Fruit fly (Drosophila melanogaster) whole organism, pupa: ENCODE results near the gene CG13059.

Experiments
- CG15710 ChIP-seq: fragments of 200-800 bp; sonication (Bioruptor generic); optimal IDR thresholded peaks from 2 replicates; lab custom pipeline; 2018; ENCODE audit warnings: missing biosample characterization, mild to moderate bottlenecking, missing genetic modification characterization, moderate library complexity
- CG34367 ChIP-seq: fragments of 200-800 bp; sonication (Bioruptor generic); optimal IDR thresholded peaks from 2 replicates; lab custom pipeline; 2018; ENCODE audit warnings: missing biosample characterization, mild to moderate bottlenecking, missing genetic modification characterization
- CG8301 ChIP-seq: fragments of 200-800 bp; sonication (Bioruptor generic); optimal IDR thresholded peaks from 2 replicates; lab custom pipeline; 2018; ENCODE audit warnings: missing biosample characterization, mild to moderate bottlenecking, missing genetic modification characterization
- Ets98B ChIP-seq: fragments of 200-800 bp; sonication (Bioruptor generic); IDR thresholded peaks from 2 replicates; pipeline ENCODE4 v1.3.6; 2022; ENCODE audit warnings: missing biosample characterization, missing genetic modification characterization
- Snoo ChIP-seq: fragments of 200-800 bp; sonication (Bioruptor generic); optimal IDR thresholded peaks from 3 replicates; lab custom pipeline; 2017; ENCODE audit warnings: missing biosample characterization, mild to moderate bottlenecking, missing genetic modification characterization, inconsistent platforms
- fd96Ca ChIP-seq: fragments of 200-800 bp; sonication (Bioruptor generic); IDR thresholded peaks from 3 replicates; pipeline ENCODE4 v1.3.6; 2022; ENCODE audit warnings: missing biosample characterization, missing genetic modification characterization

- no peak for TF ChIP-seq Snoo (tag; lab: Kevin White, UChicago)
- no peak for TF ChIP-seq CG8301
- TF ChIP-seq CG34367 (tag; lab: Kevin White, UChicago), result no peak
- no peak for TF ChIP-seq Ets98B (GFP tag; lab: Robert Waterston, UW)
- TF ChIP-seq CG15710, result no peak
- no peak for TF ChIP-seq fd96Ca (GFP tag; lab: Robert Waterston, UW)
Measured at dm6 chr3L:16288322-16288721, 35.1 kb upstream of the CG13059 start, which contains the start of gene CG13046.
